Worm (Caenorhabditis elegans): ENCODE results near the gene T20D4.3.

The T20D4.3 gene

DNA sequence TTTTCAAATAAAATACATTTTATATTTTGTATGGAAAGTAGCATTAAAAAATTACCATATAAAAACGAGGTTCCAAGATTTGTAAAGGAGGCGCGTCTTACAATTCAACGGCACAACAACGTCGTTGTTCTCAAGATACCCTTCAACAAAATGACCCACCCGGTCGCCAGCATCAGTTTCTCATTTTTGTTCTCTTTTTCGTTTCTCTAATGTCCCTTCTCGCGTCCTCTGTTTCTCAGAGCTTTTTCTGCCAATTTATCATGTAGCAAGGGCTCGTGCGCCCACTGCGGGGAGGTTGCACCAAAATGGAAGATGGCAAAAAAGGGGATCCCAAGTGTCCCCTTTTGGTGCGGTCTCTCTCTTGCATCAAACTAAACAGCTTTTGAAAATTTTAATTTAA is 8.5 kb upstream of the T20D4.3 start:
- TF ChIP-seq klf-2 (GFP tag; conservative IDR thresholded peaks at IDR 0.05): no peak
- no peak for TF ChIP-seq ztf-23 (GFP tag; IDR thresholded peaks at IDR 0.05)
- TF ChIP-seq cog-1 (tag; optimal IDR thresholded peaks at IDR 0.05): no peak
- TF ChIP-seq ref-1 (GFP tag; conservative IDR thresholded peaks at IDR 0.05): no peak
- no peak for TF ChIP-seq med-1 (GFP tag; optimal IDR thresholded peaks at IDR 0.05; ENCODE audit: insufficient read depth)

DNA sequence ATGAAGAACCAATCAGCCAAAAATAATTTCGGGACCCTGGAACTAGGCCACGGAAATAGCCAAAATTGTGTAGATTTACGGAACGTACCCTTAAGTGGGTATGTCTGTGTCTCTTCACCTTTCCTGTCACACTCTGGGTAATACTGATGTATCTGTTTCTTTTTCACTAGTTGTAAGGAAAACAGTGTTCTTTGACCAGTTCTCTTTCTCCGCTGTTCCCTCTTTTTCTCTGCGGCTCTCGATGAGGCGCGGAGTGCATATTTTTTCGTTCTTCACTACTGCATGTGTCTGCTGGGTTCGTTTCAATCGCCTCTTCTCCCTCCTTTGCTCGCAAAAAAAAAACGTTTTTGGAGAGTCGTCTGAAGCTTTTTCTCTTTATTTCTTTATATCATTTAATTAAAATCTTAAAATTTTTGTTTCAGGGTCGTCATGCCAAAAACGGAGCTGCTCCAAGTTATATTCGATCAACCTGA is 7.9 kb upstream of the T20D4.3 start, which contains the start of gene arrd-22:
Gene arrd-22 (plus strand): TSS at position 423 of the 473 bp plus-strand sequence.
- no peak for TF ChIP-seq flt-1 (GFP tag; IDR thresholded peaks at IDR 0.05)
- no peak for TF ChIP-seq cog-1 (tag; optimal IDR thresholded peaks at IDR 0.05)
- no peak for TF ChIP-seq ztf-23 (GFP tag; IDR thresholded peaks at IDR 0.05)

DNA sequence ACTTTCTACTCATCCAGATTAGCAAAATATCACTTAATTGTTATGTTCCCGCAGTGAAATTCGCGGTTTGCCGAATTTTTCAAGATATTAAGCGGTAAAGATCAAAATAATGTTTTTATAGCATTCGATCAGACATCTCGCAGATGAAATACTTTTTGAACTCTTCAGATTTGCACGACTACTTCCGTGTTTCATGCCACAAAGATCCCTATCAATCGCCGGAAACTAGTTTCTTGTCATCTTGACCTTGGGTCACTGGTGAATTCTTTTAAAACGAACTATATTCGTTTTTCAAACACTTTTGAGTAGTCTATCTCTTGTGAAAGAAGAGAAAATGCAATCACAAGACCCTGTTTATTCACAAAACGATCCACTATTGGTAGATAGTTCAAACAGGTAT is 5.0 kb upstream of the T20D4.3 start, which contains the start of gene txt-11:
Gene txt-11 (plus strand): TSS at position 301 of the 400 bp plus-strand sequence.
- no peak for TF ChIP-seq flt-1 (GFP tag; IDR thresholded peaks at IDR 0.05)
- no peak for TF ChIP-seq ref-1 (GFP tag; conservative IDR thresholded peaks at IDR 0.05)
- no peak for TF ChIP-seq tab-1 (GFP tag; IDR thresholded peaks at IDR 0.05)
- no peak for TF ChIP-seq ztf-29 (GFP tag; IDR thresholded peaks at IDR 0.05)
- no peak for TF ChIP-seq med-1 (GFP tag; optimal IDR thresholded peaks at IDR 0.05; ENCODE audit: insufficient read depth)
- no peak for TF ChIP-seq klf-2 (GFP tag; conservative IDR thresholded peaks at IDR 0.05)

DNA sequence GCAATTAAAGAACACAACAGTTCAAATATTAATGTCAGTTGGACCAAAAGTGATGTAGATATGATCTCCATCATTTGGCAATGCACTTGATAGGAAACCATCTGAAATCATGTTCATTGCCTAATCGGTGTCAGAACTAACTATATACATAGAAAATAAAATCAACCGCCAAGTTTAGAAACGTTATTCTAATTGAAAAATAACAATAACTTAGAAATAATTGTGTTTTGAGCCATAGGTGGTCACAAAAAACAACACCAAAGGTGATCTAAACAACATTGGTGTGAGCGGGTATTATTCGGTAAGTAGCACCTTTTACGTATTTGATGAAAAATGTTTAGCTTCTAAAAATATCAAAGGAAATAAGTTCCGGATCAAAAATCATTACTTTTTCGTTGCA is 6.3 kb downstream of the T20D4.3 start, which contains the start of gene srab-21:
Gene srab-21 (minus strand): TSS at position 101 of the 400 bp plus-strand sequence.
- TF ChIP-seq cog-1 (tag; optimal IDR thresholded peaks at IDR 0.05) (no peak), T22C8.4 (GFP tag; IDR thresholded peaks at IDR 0.05) (no peak), tab-1 (GFP tag; IDR thresholded peaks at IDR 0.05) (no peak), klf-2 (GFP tag; conservative IDR thresholded peaks at IDR 0.05) (no peak), ztf-23 (GFP tag; IDR thresholded peaks at IDR 0.05) (no peak), ref-1 (GFP tag; conservative IDR thresholded peaks at IDR 0.05) (no peak), med-1 (GFP tag; optimal IDR thresholded peaks at IDR 0.05; ENCODE audit: insufficient read depth) (no peak), flt-1 (GFP tag; IDR thresholded peaks at IDR 0.05) (no peak), ztf-29 (GFP tag; IDR thresholded peaks at IDR 0.05) (no peak)

DNA sequence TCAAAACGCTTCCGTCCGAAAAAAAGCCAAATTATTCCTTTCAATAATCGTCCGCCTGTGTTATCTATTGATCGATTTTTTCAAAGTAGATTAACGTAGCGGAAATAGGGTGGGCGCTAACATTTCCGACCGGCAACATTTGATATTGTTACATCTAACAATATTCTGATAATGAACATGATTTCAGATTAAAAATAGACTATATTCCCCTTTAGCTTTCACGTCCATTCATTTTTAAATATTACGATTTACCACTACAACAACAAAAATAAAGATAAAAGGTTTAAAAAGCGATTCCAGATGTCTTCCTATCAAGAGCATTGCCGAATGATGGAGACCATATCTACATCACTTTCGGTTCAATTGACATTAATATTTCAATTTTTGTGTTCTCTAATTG is 8.0 kb downstream of the T20D4.3 start, which contains the start of gene srab-22:
Gene srab-22 (plus strand): TSS at position 301 of the 400 bp plus-strand sequence.
- TF ChIP-seq ref-1 (GFP tag; conservative IDR thresholded peaks at IDR 0.05) (no peak), ztf-23 (GFP tag; IDR thresholded peaks at IDR 0.05) (no peak), klf-2 (GFP tag; conservative IDR thresholded peaks at IDR 0.05) (no peak), ztf-29 (GFP tag; IDR thresholded peaks at IDR 0.05) (no peak), T22C8.4 (GFP tag; IDR thresholded peaks at IDR 0.05) (no peak), flt-1 (GFP tag; IDR thresholded peaks at IDR 0.05) (no peak), cog-1 (tag; optimal IDR thresholded peaks at IDR 0.05) (no peak), tab-1 (GFP tag; IDR thresholded peaks at IDR 0.05) (no peak), med-1 (GFP tag; optimal IDR thresholded peaks at IDR 0.05; ENCODE audit: insufficient read depth) (no peak)

DNA sequence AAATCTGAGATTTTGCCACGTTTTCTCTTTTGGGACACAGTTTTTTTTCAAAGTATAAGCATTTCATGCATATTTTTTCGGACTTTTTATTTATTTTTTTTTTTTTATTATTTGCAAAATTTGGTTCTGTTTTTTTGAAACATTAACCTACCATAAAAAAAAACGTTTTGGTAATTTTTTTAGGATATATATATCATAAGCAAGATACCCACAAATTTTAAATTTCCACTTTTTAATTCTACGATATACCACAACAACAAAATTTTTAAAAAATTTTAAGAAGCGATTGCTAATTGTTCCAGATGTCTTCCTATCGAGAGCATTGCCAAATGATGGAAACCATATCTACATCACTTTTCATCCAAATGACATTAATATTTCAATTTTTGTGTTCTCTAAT is 10.7 kb downstream of the T20D4.3 start, which contains the start of gene srab-20:
Gene srab-20 (plus strand): TSS at position 301 of the 400 bp plus-strand sequence.
- no peak for TF ChIP-seq klf-2 (GFP tag; conservative IDR thresholded peaks at IDR 0.05)
- TF ChIP-seq med-1 (GFP tag; optimal IDR thresholded peaks at IDR 0.05; ENCODE audit: insufficient read depth): no peak
- TF ChIP-seq ztf-29 (GFP tag; IDR thresholded peaks at IDR 0.05): no peak
- no peak for TF ChIP-seq cog-1 (tag; optimal IDR thresholded peaks at IDR 0.05)
- TF ChIP-seq ztf-23 (GFP tag; IDR thresholded peaks at IDR 0.05): no peak
- no peak for TF ChIP-seq tab-1 (GFP tag; IDR thresholded peaks at IDR 0.05)
- TF ChIP-seq T22C8.4 (GFP tag; IDR thresholded peaks at IDR 0.05): no peak
- TF ChIP-seq flt-1 (GFP tag; IDR thresholded peaks at IDR 0.05): no peak
- no peak for TF ChIP-seq ref-1 (GFP tag; conservative IDR thresholded peaks at IDR 0.05)

DNA sequence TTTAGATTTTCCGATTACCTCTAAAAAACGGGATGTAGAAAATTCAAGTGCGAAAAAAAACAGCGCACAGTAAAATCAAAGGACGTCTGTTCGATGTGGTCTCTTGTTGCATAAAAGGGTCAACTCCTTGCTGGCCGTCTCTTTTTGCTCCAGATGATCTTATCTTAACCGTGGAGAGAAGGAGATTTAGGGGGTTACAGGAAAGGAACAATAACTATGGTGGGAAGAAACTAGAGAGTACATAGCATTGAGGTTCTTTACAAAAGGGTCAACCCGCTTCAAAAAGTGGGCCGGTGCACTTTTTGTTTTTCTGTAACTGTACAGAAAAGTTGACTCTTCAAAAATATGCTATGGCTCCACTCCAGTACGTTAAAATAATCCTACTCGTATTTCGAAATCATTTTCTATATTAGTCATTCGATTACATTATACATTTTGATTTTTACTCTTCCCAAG is 13.5 kb downstream of the T20D4.3 start, which contains the start of the genes T20D4.19 and srj-9:
Gene T20D4.19 (minus strand): TSS at position 101 of the 456 bp plus-strand sequence.
Gene srj-9 (plus strand): TSS at position 406 of the 456 bp plus-strand sequence.
- TF ChIP-seq T22C8.4 (GFP tag; IDR thresholded peaks at IDR 0.05) (no peak), med-1 (GFP tag; optimal IDR thresholded peaks at IDR 0.05; ENCODE audit: insufficient read depth) (no peak), ztf-23 (GFP tag; IDR thresholded peaks at IDR 0.05) (no peak)

DNA sequence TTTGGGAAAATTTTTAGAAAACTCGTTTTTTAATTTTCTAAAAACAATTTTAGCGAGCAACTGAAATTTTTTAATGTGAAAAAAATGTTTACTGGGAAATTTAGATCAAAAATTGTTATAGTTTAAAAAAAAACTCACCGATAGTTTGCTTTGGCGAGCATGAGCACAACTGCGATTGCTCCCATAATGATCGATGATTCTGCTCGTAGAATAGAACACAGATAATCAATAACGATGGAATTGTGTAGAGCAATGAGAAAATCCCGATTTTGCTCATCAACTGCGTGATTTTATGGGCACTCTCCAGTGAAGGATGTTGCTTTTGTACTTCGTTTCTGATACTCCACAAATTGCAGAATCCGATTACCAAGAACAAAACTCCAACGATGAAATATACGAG is 24.6 kb downstream of the T20D4.3 start:
- no peak for TF ChIP-seq tab-1 (GFP tag; IDR thresholded peaks at IDR 0.05)
- TF ChIP-seq T22C8.4 (GFP tag; IDR thresholded peaks at IDR 0.05): no peak
- TF ChIP-seq ref-1 (GFP tag; conservative IDR thresholded peaks at IDR 0.05): no peak
- TF ChIP-seq cog-1 (tag; optimal IDR thresholded peaks at IDR 0.05): no peak

DNA sequence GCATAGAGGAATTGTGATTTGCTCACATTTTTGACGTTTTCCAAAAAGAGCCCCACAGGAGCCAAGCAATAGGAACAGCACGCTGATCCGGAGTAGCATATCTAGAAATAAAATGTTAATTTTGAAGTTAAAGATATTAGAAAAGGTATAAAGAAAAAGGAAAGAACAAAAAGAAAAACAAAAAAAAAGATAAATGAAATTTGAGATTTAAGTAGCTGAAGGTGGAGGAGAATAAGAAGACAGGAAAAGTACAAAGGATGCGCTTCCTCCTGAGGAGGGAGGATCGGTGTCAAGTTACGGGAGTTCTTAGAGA is 26.7 kb downstream of the T20D4.3 start, which contains the start of gene cfz-2:
Gene cfz-2 (minus strand): TSS at position 101 of the 313 bp plus-strand sequence.
- TF ChIP-seq klf-2 (GFP tag; conservative IDR thresholded peaks at IDR 0.05) (no peak), tab-1 (GFP tag; IDR thresholded peaks at IDR 0.05) (no peak), ztf-23 (GFP tag; IDR thresholded peaks at IDR 0.05) (no peak), med-1 (GFP tag; optimal IDR thresholded peaks at IDR 0.05; ENCODE audit: insufficient read depth) (no peak), ref-1 (GFP tag; conservative IDR thresholded peaks at IDR 0.05) (no peak), ztf-29 (GFP tag; IDR thresholded peaks at IDR 0.05) (no peak), flt-1 (GFP tag; IDR thresholded peaks at IDR 0.05) (no peak), cog-1 (tag; optimal IDR thresholded peaks at IDR 0.05) (no peak)

DNA sequence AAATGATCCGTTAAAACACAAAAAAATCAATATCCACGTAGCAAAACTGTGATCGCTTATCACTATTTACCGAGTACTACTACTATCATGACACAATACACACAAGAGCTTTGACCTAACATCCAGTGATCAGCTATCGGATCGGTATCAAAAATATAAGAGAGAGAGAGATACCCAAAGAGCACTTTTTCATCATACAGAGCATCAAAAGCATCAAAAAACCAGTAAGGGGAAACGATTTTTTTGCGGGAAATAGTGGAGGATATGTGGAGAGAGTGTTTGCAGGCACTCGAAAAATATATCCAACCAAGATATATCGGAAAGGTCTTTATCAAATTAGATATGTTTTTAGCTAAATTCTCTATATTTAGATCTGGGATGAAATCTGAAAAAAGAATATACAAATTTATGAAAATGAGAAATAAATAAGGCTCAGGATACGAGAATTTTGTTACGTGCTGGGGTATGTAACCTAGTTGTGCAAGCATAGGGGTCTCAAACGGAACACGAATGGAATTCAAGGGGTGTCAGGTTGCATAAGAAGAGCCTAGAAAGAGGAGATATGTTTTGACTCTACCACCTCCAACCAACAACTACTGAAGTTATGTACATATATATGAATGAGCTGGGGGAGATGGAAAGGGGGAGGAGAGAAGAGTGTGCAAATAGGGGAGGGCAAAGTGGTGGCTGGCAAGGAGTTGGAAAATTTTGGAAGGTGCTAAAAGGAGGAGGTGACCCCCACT is 27.2 kb downstream of the T20D4.3 start:
- TF ChIP-seq ztf-23 (GFP tag; IDR thresholded peaks at IDR 0.05): no peak
- no peak for TF ChIP-seq flt-1 (GFP tag; IDR thresholded peaks at IDR 0.05)
- no peak for TF ChIP-seq tab-1 (GFP tag; IDR thresholded peaks at IDR 0.05)
- no peak for TF ChIP-seq klf-2 (GFP tag; conservative IDR thresholded peaks at IDR 0.05)
- no peak for TF ChIP-seq ztf-29 (GFP tag; IDR thresholded peaks at IDR 0.05)
- TF ChIP-seq cog-1 (tag; optimal IDR thresholded peaks at IDR 0.05): no peak
- no peak for TF ChIP-seq T22C8.4 (GFP tag; IDR thresholded peaks at IDR 0.05)
- no peak for TF ChIP-seq ref-1 (GFP tag; conservative IDR thresholded peaks at IDR 0.05)
- no peak for TF ChIP-seq med-1 (GFP tag; optimal IDR thresholded peaks at IDR 0.05; ENCODE audit: insufficient read depth)
